Fruit fly (Drosophila melanogaster) whole organism, wandering third instar larva: ENCODE results near the gene CG4440.
A peak's percentile ranks its signal among the peaks of the same experiment; 100 is the strongest.

ENCODE experiments used
- Abd-B ChIP-seq: fragments of >200 bp; optimal IDR thresholded peaks from 2 replicates; lab custom pipeline; 2017; ENCODE audit warnings: missing biosample characterization, missing genetic modification characterization
- GATAd ChIP-seq: sonication (Bioruptor generic); optimal IDR thresholded peaks from 2 replicates; lab custom pipeline; 2016; ENCODE audit warnings: missing biosample characterization, missing genetic modification characterization
- Rel ChIP-seq, 2 experiments: fragments of 200-800 bp; sonication (Bioruptor generic) in 1 of 2; optimal IDR thresholded peaks; 2 replicates in 1 of 2; 3 replicates in 1 of 2; lab custom pipeline; 2016 to 2019; ENCODE audit warnings: mild to moderate bottlenecking in 2 of 2, missing biosample characterization in 2 of 2, missing genetic modification characterization in 2 of 2, moderate library complexity in 1 of 2
- br ChIP-seq: fragments of 200-800 bp; sonication (Bioruptor generic); optimal IDR thresholded peaks from 2 replicates; lab custom pipeline; 2016; ENCODE audit warnings: missing biosample characterization, missing genetic modification characterization
- pan ChIP-seq: fragments of >200 bp; optimal IDR thresholded peaks from 2 replicates; lab custom pipeline; 2017
- psq ChIP-seq: fragments of 200-800 bp; sonication (Bioruptor generic); optimal IDR thresholded peaks from 3 replicates; lab custom pipeline; 2017; ENCODE audit warnings: missing biosample characterization, mild to moderate bottlenecking, missing genetic modification characterization, moderate library complexity

DNA sequence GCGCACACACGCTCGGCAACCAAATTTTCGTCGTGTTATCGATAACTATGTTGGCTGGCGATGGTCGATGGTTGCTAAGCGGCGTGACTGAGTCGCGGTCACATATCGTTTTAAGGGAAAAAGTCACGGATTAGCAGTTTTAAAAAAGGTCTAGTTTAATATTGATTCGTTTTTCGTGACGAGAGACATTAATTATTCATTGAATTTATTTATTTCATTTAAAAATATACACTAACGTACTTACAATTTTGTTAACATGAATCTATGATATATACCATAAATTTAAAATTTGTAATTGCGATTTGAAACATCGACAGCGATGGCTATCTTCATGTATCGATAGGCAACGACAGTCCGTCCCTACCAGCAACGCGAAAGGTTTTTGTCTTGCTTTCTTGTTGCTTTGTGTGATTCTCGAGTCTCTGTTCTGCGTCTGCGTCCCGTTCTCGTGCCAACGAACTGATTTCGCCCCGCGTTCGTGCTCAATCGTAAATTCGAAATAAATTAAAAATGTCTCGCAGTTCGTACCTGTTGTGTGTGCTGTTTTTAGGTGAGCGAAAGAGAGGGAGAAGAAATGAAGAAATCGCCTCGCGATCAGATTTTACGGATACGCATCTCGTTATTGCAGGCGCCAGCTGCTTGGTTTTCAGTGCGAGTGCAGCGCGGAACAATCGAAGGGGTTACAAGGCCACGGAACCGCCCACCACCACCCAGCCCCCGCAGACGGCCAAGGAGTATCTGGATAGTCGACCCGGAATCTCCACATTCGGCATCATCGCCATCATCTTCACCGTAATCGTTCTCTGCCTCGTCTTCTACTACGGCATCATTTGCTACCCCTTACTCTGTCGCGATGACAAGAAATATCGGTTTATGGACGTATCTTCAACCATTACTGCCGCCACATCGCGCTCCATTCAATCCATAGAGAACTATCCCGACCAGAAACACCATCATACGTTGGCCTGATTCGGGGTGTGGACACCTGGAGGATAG lies 23.2 kb downstream of the CG4440 start, which contains the start of the genes Hyls1, chif and CG4455:
- TF ChIP-seq br (GFP tag; lab: Kevin White, UChicago): no peak
- no peak for TF ChIP-seq pan (lab: Kevin White, UChicago)
- TF ChIP-seq psq: peak; percentile 85
- TF ChIP-seq Rel (GFP tag; optimal IDR thresholded peaks at IDR 0.05; lab: Kevin White, UChicago): no peak
- peak; percentile 71 for TF ChIP-seq Rel (tag; optimal IDR thresholded peaks at IDR 0.05; lab: Kevin White, UChicago)
- TF ChIP-seq GATAd: no peak
- no peak for TF ChIP-seq Abd-B
